Worm (Caenorhabditis elegans) whole organism, late embryonic: Measurements from ENCODE around the gene VM106R.1.

Source experiments
- C08G9.2 ChIP-seq: sonication (generic microtip); optimal IDR thresholded peaks from 2 replicates; lab custom pipeline; 2016; ENCODE audit warnings: mild to moderate bottlenecking, missing genetic modification characterization, moderate library complexity, missing compliant biosample characterization
- F13H6.1 ChIP-seq: sonication (generic microtip); optimal IDR thresholded peaks from 2 replicates; lab custom pipeline; 2016; ENCODE audit warnings: missing genetic modification characterization, missing compliant biosample characterization
- K02D7.2 ChIP-seq: sonication (generic microtip); optimal IDR thresholded peaks from 2 replicates; lab custom pipeline; 2017; ENCODE audit warnings: mild to moderate bottlenecking, missing genetic modification characterization, missing compliant biosample characterization
- T23F11.4 ChIP-seq: fragments of 200-800 bp; sonication (Bioruptor generic); optimal IDR thresholded peaks from 2 replicates; lab custom pipeline; 2018; ENCODE audit warnings: mild to moderate bottlenecking, missing genetic modification characterization, missing compliant biosample characterization
- ceh-18 ChIP-seq: sonication (generic microtip); optimal IDR thresholded peaks from 2 replicates; lab custom pipeline; 2016; ENCODE audit warnings: missing genetic modification characterization, missing compliant biosample characterization
- ceh-19 ChIP-seq: fragments of 200-800 bp; sonication (Bioruptor generic); optimal IDR thresholded peaks from 2 replicates; lab custom pipeline; 2018; ENCODE audit warnings: mild to moderate bottlenecking, missing genetic modification characterization, missing compliant biosample characterization
- ceh-22 ChIP-seq: sonication (generic microtip); optimal IDR thresholded peaks from 2 replicates; lab custom pipeline; 2017; ENCODE audit warnings: missing biosample characterization, missing genetic modification characterization
- ceh-31 ChIP-seq: sonication (generic microtip); optimal IDR thresholded peaks from 2 replicates; lab custom pipeline; 2016; ENCODE audit warnings: missing genetic modification characterization, missing compliant biosample characterization
- ceh-6 ChIP-seq: fragments of 200-800 bp; sonication (Bioruptor generic); optimal IDR thresholded peaks from 2 replicates; lab custom pipeline; 2018; ENCODE audit warnings: mild to moderate bottlenecking, missing genetic modification characterization, missing compliant biosample characterization
- ceh-9 ChIP-seq: sonication (generic microtip); optimal IDR thresholded peaks from 2 replicates; lab custom pipeline; 2016; ENCODE audit warnings: mild to moderate bottlenecking, missing genetic modification characterization, inconsistent platforms, missing compliant biosample characterization
- che-1 ChIP-seq: sonication (generic microtip); optimal IDR thresholded peaks from 2 replicates; lab custom pipeline; 2016; ENCODE audit warnings: mild to moderate bottlenecking, missing genetic modification characterization, missing compliant biosample characterization
- dmd-4 ChIP-seq: sonication (generic microtip); optimal IDR thresholded peaks from 2 replicates; lab custom pipeline; 2016; ENCODE audit warnings: borderline replicate concordance, missing genetic modification characterization, missing compliant biosample characterization
- dve-1 ChIP-seq: sonication (generic microtip); optimal IDR thresholded peaks from 2 replicates; lab custom pipeline; 2017; ENCODE audit warnings: antibody characterized with exemption, mild to moderate bottlenecking, missing genetic modification characterization, missing compliant biosample characterization
- elt-2 ChIP-seq: sonication (generic microtip); optimal IDR thresholded peaks from 2 replicates; lab custom pipeline; 2016; ENCODE audit warnings: missing genetic modification reagents, missing genetic modification characterization, missing compliant biosample characterization
- elt-4 ChIP-seq: sonication (generic microtip); optimal IDR thresholded peaks from 2 replicates; lab custom pipeline; 2016; ENCODE audit warnings: missing genetic modification characterization, missing compliant biosample characterization
- fkh-6 ChIP-seq: sonication (generic microtip); optimal IDR thresholded peaks from 2 replicates; lab custom pipeline; 2016; ENCODE audit warnings: missing genetic modification characterization, missing compliant biosample characterization
- hlh-13 ChIP-seq: fragments of 200-800 bp; sonication (Bioruptor generic); optimal IDR thresholded peaks from 2 replicates; lab custom pipeline; 2018; ENCODE audit warnings: mild to moderate bottlenecking, missing genetic modification characterization, missing compliant biosample characterization
- hlh-30 ChIP-seq: sonication (generic microtip); optimal IDR thresholded peaks from 2 replicates; lab custom pipeline; 2017; ENCODE audit warnings: antibody characterized with exemption, missing genetic modification characterization, missing compliant biosample characterization; ENCODE audit not compliant: insufficient read depth
- hlh-6 ChIP-seq: sonication (generic microtip); optimal IDR thresholded peaks from 2 replicates; lab custom pipeline; 2016; ENCODE audit warnings: missing genotype, missing genetic modification characterization, missing compliant biosample characterization
- lim-6 ChIP-seq: sonication (generic microtip); optimal IDR thresholded peaks from 2 replicates; lab custom pipeline; 2016; ENCODE audit warnings: missing genetic modification characterization, missing compliant biosample characterization
- nfya-1 ChIP-seq: sonication (generic microtip); optimal IDR thresholded peaks from 2 replicates; lab custom pipeline; 2017; ENCODE audit warnings: missing genetic modification characterization, mild to moderate bottlenecking, missing compliant biosample characterization, antibody characterized with exemption, moderate library complexity
- pat-9 ChIP-seq: fragments of 200-800 bp; sonication (Bioruptor generic); optimal IDR thresholded peaks from 2 replicates; lab custom pipeline; 2018; ENCODE audit warnings: mild to moderate bottlenecking, missing genetic modification characterization, moderate library complexity, missing compliant biosample characterization
- pax-1 ChIP-seq: fragments of 150-350 bp; optimal IDR thresholded peaks from 2 replicates; lab custom pipeline; 2014; ENCODE audit warnings: missing biosample characterization, missing genetic modification characterization
- pqm-1 ChIP-seq: sonication (generic microtip); optimal IDR thresholded peaks from 2 replicates; lab custom pipeline; 2016; ENCODE audit warnings: missing genetic modification characterization, missing compliant biosample characterization
- pros-1 ChIP-seq: fragments of 150-350 bp; optimal IDR thresholded peaks from 2 replicates; lab custom pipeline; 2014; ENCODE audit warnings: missing biosample characterization, missing genetic modification reagents, missing genetic modification characterization
- ref-2 ChIP-seq: sonication (generic microtip); optimal IDR thresholded peaks from 2 replicates; lab custom pipeline; 2016; ENCODE audit warnings: missing genetic modification characterization, missing compliant biosample characterization
- sdc-2 ChIP-seq: sonication (generic microtip); optimal IDR thresholded peaks from 2 replicates; lab custom pipeline; 2016; ENCODE audit warnings: missing genotype, missing genetic modification characterization, missing compliant biosample characterization
- sox-2 ChIP-seq: fragments of 200-800 bp; sonication (Bioruptor generic); IDR thresholded peaks from 2 replicates; pipeline ENCODE4 v1.3.6; 2022; ENCODE audit warnings: missing genetic modification reagents, missing genetic modification characterization, missing compliant biosample characterization
- syd-9 ChIP-seq: sonication (generic microtip); optimal IDR thresholded peaks from 2 replicates; lab custom pipeline; 2016; ENCODE audit warnings: mild to moderate bottlenecking, missing genetic modification characterization, moderate library complexity, missing compliant biosample characterization
- tbx-7 ChIP-seq: sonication (generic microtip); optimal IDR thresholded peaks from 2 replicates; lab custom pipeline; 2016; ENCODE audit warnings: missing genotype, missing genetic modification characterization, missing compliant biosample characterization
- unc-42 ChIP-seq: sonication (generic microtip); optimal IDR thresholded peaks from 2 replicates; lab custom pipeline; 2016; ENCODE audit warnings: missing genotype, missing genetic modification characterization, missing compliant biosample characterization
- unc-55 ChIP-seq: sonication (generic microtip); optimal IDR thresholded peaks from 2 replicates; lab custom pipeline; 2017; ENCODE audit warnings: missing biosample characterization, missing genetic modification reagents, missing genetic modification characterization
- zip-5 ChIP-seq: sonication (generic microtip); optimal IDR thresholded peaks from 2 replicates; lab custom pipeline; 2016; ENCODE audit warnings: missing genetic modification characterization, missing compliant biosample characterization
- ztf-16 ChIP-seq: sonication (generic microtip); optimal IDR thresholded peaks from 2 replicates; lab custom pipeline; 2017; ENCODE audit warnings: missing genetic modification characterization, missing compliant biosample characterization

The VM106R.1 gene

ce11 chrII:10824046-10824445 lies 4.9 kb downstream of the VM106R.1 start, which contains the start of the genes R06F6.12 and mix-1:
TSS of gene R06F6.12 (minus strand) at chrII:10824081.
TSS of gene mix-1 (plus strand) at chrII:10824246.
- TF ChIP-seq dmd-4 (tag; lab: Kevin White, UChicago) (no peak), ceh-31 (peak; percentile 26), hlh-30 (peak; percentile 44), nfya-1 (tag; lab: Kevin White, UChicago) (peak; percentile 55), elt-2 (tag; lab: Kevin White, UChicago) (peak; percentile 48), ceh-19 (no peak), tbx-7 (tag; lab: Kevin White, UChicago) (no peak), dve-1 (tag; lab: Kevin White, UChicago) (peak; percentile 3)

- TF ChIP-seq K02D7.2 (tag; lab: Kevin White, UChicago): no peak
- TF ChIP-seq ceh-9 (tag; lab: Kevin White, UChicago): no peak
- no peak for TF ChIP-seq tbx-7 (tag; lab: Kevin White, UChicago)
- TF ChIP-seq ceh-22: no peak
- no peak for TF ChIP-seq ceh-6
- TF ChIP-seq fkh-6 (tag; lab: Kevin White, UChicago): no peak
Observed at ce11 chrII:10820679-10821078, 8.3 kb downstream of the VM106R.1 start, which contains the start of gene ech-4. TSS of gene ech-4 (plus strand) at chrII:10821031.

- no peak for TF ChIP-seq pax-1
- TF ChIP-seq pat-9: no peak
- peak; percentile 71 for TF ChIP-seq ref-2 (tag; lab: Kevin White, UChicago)
- TF ChIP-seq C08G9.2: no peak
Observed at ce11 chrII:10819928-10820423, 9.0 kb downstream of the VM106R.1 start, which contains the start of gene R06F6.8. TSS of gene R06F6.8 (minus strand) at chrII:10819978.

ce11 chrII:10810690-10811089 lies 18.3 kb downstream of the VM106R.1 start, which contains the start of gene msrp-7:
TSS of gene msrp-7 (plus strand) at chrII:10810990.
- TF ChIP-seq sox-2 (GFP tag; lab: Robert Waterston, UW) (no peak), elt-2 (tag; lab: Kevin White, UChicago) (no peak), lim-6 (tag; lab: Kevin White, UChicago) (no peak), T23F11.4 (GFP tag; lab: Kevin White, UChicago) (no peak), dve-1 (tag; lab: Kevin White, UChicago) (no peak), elt-4 (tag; lab: Kevin White, UChicago) (no peak), F13H6.1 (no peak), syd-9 (tag; lab: Kevin White, UChicago) (no peak), unc-42 (tag; lab: Kevin White, UChicago) (no peak), ceh-22 (no peak), ztf-16 (no peak), fkh-6 (tag; lab: Kevin White, UChicago) (no peak), unc-55 (no peak), zip-5 (no peak), sdc-2 (tag; lab: Kevin White, UChicago) (no peak), C08G9.2 (no peak), hlh-13 (GFP tag; lab: Kevin White, UChicago) (no peak)

ce11 chrII:10808708-10809343 lies 20.2 kb downstream of the VM106R.1 start, which contains the start of gene R06F6.14:
TSS of gene R06F6.14 (plus strand) at chrII:10809293.
- TF ChIP-seq pros-1: no peak
- TF ChIP-seq hlh-6 (tag; lab: Kevin White, UChicago): no peak
- no peak for TF ChIP-seq pqm-1 (tag; lab: Kevin White, UChicago)
- no peak for TF ChIP-seq C08G9.2
- no peak for TF ChIP-seq che-1 (tag; lab: Kevin White, UChicago)
- TF ChIP-seq dve-1 (tag; lab: Kevin White, UChicago): no peak
- TF ChIP-seq ceh-18 (tag; lab: Kevin White, UChicago): no peak
- TF ChIP-seq ceh-22: no peak
